Worm (Caenorhabditis elegans): ENCODE data around the gene abt-1.

- no peak for TF ChIP-seq lim-7 (GFP tag; IDR thresholded peaks at IDR 0.05)
- no peak for TF ChIP-seq arid-1 (GFP tag; conservative IDR thresholded peaks at IDR 0.05)
- no peak for TF ChIP-seq pqm-1 (tag; optimal IDR thresholded peaks at IDR 0.05)
- no peak for TF ChIP-seq nhr-77 (tag; optimal IDR thresholded peaks at IDR 0.05)
These were observed 6.5 kb upstream of the abt-1 start, which contains the start of gene tram-1 for ce11 chrIV:10221187-10221586.
